Fruit fly (Drosophila melanogaster) whole organism, wandering third instar larva: Measurements from ENCODE around the gene Ac78C.

Experiments used
- Abd-B ChIP-seq: fragments of >200 bp; optimal IDR thresholded peaks from 2 replicates; lab custom pipeline; 2017; ENCODE audit warnings: missing biosample characterization, missing genetic modification characterization
- CG32264 ChIP-seq: fragments of 200-800 bp; sonication (Bioruptor generic); optimal IDR thresholded peaks from 2 replicates; lab custom pipeline; 2016; ENCODE audit warnings: missing biosample characterization, missing genetic modification characterization
- CG9705 ChIP-seq: fragments of 200-800 bp; sonication (Bioruptor generic); optimal IDR thresholded peaks from 2 replicates; lab custom pipeline; 2018; ENCODE audit warnings: missing biosample characterization, mild to moderate bottlenecking, missing genetic modification characterization
- CrebA ChIP-seq: fragments of 200-800 bp; sonication (Bioruptor generic); optimal IDR thresholded peaks from 2 replicates; lab custom pipeline; 2016; ENCODE audit warnings: missing biosample characterization, mild to moderate bottlenecking, missing genetic modification characterization, borderline replicate concordance
- Dfd ChIP-seq: fragments of >200 bp; optimal IDR thresholded peaks from 2 replicates; lab custom pipeline; 2017; ENCODE audit warnings: missing biosample characterization, missing genetic modification characterization
- Dif ChIP-seq: fragments of 200-275, 200-300 bp; sonication (Bioruptor generic); optimal IDR thresholded peaks from 2 replicates; lab custom pipeline; 2018; ENCODE audit warnings: missing biosample characterization, missing genetic modification characterization; ENCODE audit not compliant: partially characterized antibody
- GATAd ChIP-seq: sonication (Bioruptor generic); optimal IDR thresholded peaks from 2 replicates; lab custom pipeline; 2016; ENCODE audit warnings: missing biosample characterization, missing genetic modification characterization
- HLH106 ChIP-seq: fragments of 200-800 bp; optimal IDR thresholded peaks from 3 replicates; lab custom pipeline; 2019; ENCODE audit warnings: missing biosample characterization, mild to moderate bottlenecking, missing genetic modification characterization, moderate library complexity
- Hnf4 ChIP-seq: fragments of 200-800 bp; sonication (Bioruptor generic); optimal IDR thresholded peaks from 2 replicates; lab custom pipeline; 2016; ENCODE audit warnings: missing biosample characterization, mild to moderate bottlenecking, missing genetic modification characterization
- Hr78 ChIP-seq: fragments of >200 bp; optimal IDR thresholded peaks from 2 replicates; lab custom pipeline; 2017; ENCODE audit warnings: missing biosample characterization, missing genetic modification characterization
- Hr83 ChIP-seq: fragments of 200-300 bp; sonication (Bioruptor generic); optimal IDR thresholded peaks from 2 replicates; lab custom pipeline; 2016; ENCODE audit warnings: missing biosample characterization, mild to moderate bottlenecking, missing genetic modification characterization, moderate library complexity; ENCODE audit not compliant: poor library complexity, severe bottlenecking
- Jra ChIP-seq: sonication (Bioruptor generic); optimal IDR thresholded peaks from 2 replicates; lab custom pipeline; 2016; ENCODE audit warnings: missing biosample characterization, missing genetic modification characterization
- Mio ChIP-seq: sonication (Bioruptor generic); optimal IDR thresholded peaks from 2 replicates; lab custom pipeline; 2016; ENCODE audit warnings: missing biosample characterization, missing genetic modification characterization
- Myc ChIP-seq: fragments of >200 bp; optimal IDR thresholded peaks from 2 replicates; lab custom pipeline; 2017
- OdsH ChIP-seq: fragments of 200-800 bp; sonication (Bioruptor generic); optimal IDR thresholded peaks from 2 replicates; lab custom pipeline; 2016; ENCODE audit warnings: missing biosample characterization, mild to moderate bottlenecking, missing genetic modification characterization
- Rel ChIP-seq, 2 experiments: fragments of 200-800 bp; sonication (Bioruptor generic) in 1 of 2; optimal IDR thresholded peaks; 2 replicates in 1 of 2; 3 replicates in 1 of 2; lab custom pipeline; 2016 to 2019; ENCODE audit warnings: mild to moderate bottlenecking in 2 of 2, missing biosample characterization in 2 of 2, missing genetic modification characterization in 2 of 2, moderate library complexity in 1 of 2
- Sp1 ChIP-seq: fragments of 200-800 bp; sonication (Bioruptor generic); optimal IDR thresholded peaks from 3 replicates; lab custom pipeline; 2019; ENCODE audit warnings: missing biosample characterization, mild to moderate bottlenecking, missing genetic modification characterization, moderate library complexity
- Vsx2 ChIP-seq: fragments of 200-300, 225-300 bp; sonication (Bioruptor generic); optimal IDR thresholded peaks from 2 replicates; lab custom pipeline; 2018; ENCODE audit warnings: missing biosample characterization, missing genetic modification characterization; ENCODE audit not compliant: partially characterized antibody
- br ChIP-seq: fragments of 200-800 bp; sonication (Bioruptor generic); optimal IDR thresholded peaks from 2 replicates; lab custom pipeline; 2016; ENCODE audit warnings: missing biosample characterization, missing genetic modification characterization
- brk ChIP-seq: fragments of 200-800 bp; sonication (Bioruptor generic); optimal IDR thresholded peaks from 2 replicates; lab custom pipeline; 2016; ENCODE audit warnings: missing biosample characterization, mild to moderate bottlenecking, missing genetic modification characterization
- dmrt93B ChIP-seq: fragments of 200-800 bp; sonication (Bioruptor generic); optimal IDR thresholded peaks from 2 replicates; lab custom pipeline; 2018; ENCODE audit warnings: missing biosample characterization, mild to moderate bottlenecking, missing genetic modification characterization
- foxo ChIP-seq, 2 experiments: fragments of 200-800 bp; sonication (Bioruptor generic); optimal IDR thresholded peaks; 2 replicates in 1 of 2; 3 replicates in 1 of 2; lab custom pipeline; 2016 to 2017; ENCODE audit warnings: missing biosample characterization in 2 of 2, missing genetic modification characterization in 2 of 2
- h ChIP-seq: fragments of 200-800 bp; sonication (Bioruptor generic); optimal IDR thresholded peaks from 3 replicates; lab custom pipeline; 2016; ENCODE audit warnings: missing biosample characterization, mild to moderate bottlenecking, missing genetic modification characterization
- lola ChIP-seq: fragments of >200 bp; optimal IDR thresholded peaks from 2 replicates; lab custom pipeline; 2017; ENCODE audit warnings: missing biosample characterization, missing genetic modification characterization
- pan ChIP-seq: fragments of >200 bp; optimal IDR thresholded peaks from 2 replicates; lab custom pipeline; 2017
- psq ChIP-seq: fragments of 200-800 bp; sonication (Bioruptor generic); optimal IDR thresholded peaks from 3 replicates; lab custom pipeline; 2017; ENCODE audit warnings: missing biosample characterization, mild to moderate bottlenecking, missing genetic modification characterization, moderate library complexity
- rgr ChIP-seq: fragments of 200-800 bp; sonication (Bioruptor generic); optimal IDR thresholded peaks from 3 replicates; lab custom pipeline; 2016; ENCODE audit warnings: missing biosample characterization, mild to moderate bottlenecking, missing genetic modification characterization
- sage ChIP-seq: fragments of 200-800 bp; sonication (Bioruptor generic); optimal IDR thresholded peaks from 2 replicates; lab custom pipeline; 2016; ENCODE audit warnings: missing biosample characterization, mild to moderate bottlenecking, missing genetic modification characterization
- tai ChIP-seq: sonication (Bioruptor generic); optimal IDR thresholded peaks from 2 replicates; lab custom pipeline; 2016; ENCODE audit warnings: missing biosample characterization, missing genetic modification characterization
- usp ChIP-seq: fragments of >200 bp; optimal IDR thresholded peaks from 2 replicates; lab custom pipeline; 2017; ENCODE audit warnings: missing biosample characterization, missing genetic modification characterization
- woc ChIP-seq: sonication (Bioruptor generic); optimal IDR thresholded peaks from 2 replicates; lab custom pipeline; 2016; ENCODE audit warnings: missing biosample characterization, mild to moderate bottlenecking, missing genetic modification characterization

The Ac78C gene

DNA sequence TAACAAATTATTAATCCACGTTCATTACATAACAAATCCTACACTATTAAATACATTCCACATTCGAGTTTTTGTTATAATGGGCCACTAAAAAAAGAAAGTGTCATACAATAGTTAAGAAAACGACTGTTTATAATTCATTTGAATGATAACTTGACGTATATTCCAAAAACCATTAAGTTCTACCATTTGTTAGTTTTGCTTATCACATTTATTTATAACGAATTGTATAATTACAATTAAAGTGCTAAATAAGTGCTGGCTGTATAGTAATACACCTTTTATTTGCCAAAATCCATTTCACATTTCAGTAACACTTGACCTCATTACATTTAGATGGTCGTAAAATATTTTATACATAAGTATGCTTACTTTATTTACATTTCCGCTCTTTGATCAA, 35.5 kb downstream of the Ac78C start, which contains the start of gene CG10565:
TSS of gene CG10565 (minus strand) at position 101 of the 400 bp plus-strand sequence.
- no peak for TF ChIP-seq CG9705 (GFP tag; lab: Kevin White, UChicago)
- TF ChIP-seq Vsx2 (GFP tag; lab: Kevin White, UChicago), result no peak
- no peak for TF ChIP-seq h (GFP tag; lab: Kevin White, UChicago)
- no peak for TF ChIP-seq GATAd (GFP tag; lab: Kevin White, UChicago)
- TF ChIP-seq HLH106 (tag; lab: Kevin White, UChicago), result no peak
- TF ChIP-seq Myc (lab: Kevin White, UChicago), result no peak
- TF ChIP-seq OdsH, result no peak
- TF ChIP-seq CrebA, result no peak
- TF ChIP-seq Sp1 (GFP tag; lab: Kevin White, UChicago), result no peak
- TF ChIP-seq, all 38 proteins: peak for 0

DNA sequence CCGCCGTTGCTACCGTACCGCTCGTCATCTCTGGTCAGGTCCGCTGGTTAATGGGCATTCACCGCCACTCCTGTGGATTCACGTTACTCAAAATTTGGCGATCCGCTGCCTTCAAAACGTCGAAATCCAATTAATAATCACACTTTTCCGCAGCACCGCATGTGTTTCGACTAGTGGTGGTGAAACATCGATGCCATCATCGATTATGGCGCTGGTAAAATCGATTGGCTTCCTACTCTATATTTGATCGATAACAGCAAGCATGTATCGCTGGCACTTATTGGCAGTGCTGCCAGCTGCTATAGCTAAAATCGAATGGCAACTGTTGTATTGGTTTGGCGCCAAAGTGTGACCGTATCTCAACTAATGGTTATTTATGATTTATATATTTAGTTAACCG, 35.9 kb downstream of the Ac78C start:
- TF ChIP-seq Hnf4, result no peak
- peak; percentile 51 for TF ChIP-seq Myc (lab: Kevin White, UChicago)
- peak; percentile 55 for TF ChIP-seq Hr83 (GFP tag; lab: Kevin White, UChicago)
- TF ChIP-seq Hr78, result no peak
- TF ChIP-seq Vsx2 (GFP tag; lab: Kevin White, UChicago), result no peak
- no peak for TF ChIP-seq brk (GFP tag; lab: Kevin White, UChicago)
- TF ChIP-seq foxo (GFP tag; optimal IDR thresholded peaks at IDR 0.05; lab: Kevin White, UChicago), result no peak
- TF ChIP-seq usp (GFP tag; lab: Kevin White, UChicago), result no peak
- TF ChIP-seq Dif (GFP tag; lab: Kevin White, UChicago), result peak; percentile 12
- peak; percentile 8 for TF ChIP-seq CrebA
- TF ChIP-seq Abd-B (GFP tag; lab: Kevin White, UChicago), result no peak

DNA sequence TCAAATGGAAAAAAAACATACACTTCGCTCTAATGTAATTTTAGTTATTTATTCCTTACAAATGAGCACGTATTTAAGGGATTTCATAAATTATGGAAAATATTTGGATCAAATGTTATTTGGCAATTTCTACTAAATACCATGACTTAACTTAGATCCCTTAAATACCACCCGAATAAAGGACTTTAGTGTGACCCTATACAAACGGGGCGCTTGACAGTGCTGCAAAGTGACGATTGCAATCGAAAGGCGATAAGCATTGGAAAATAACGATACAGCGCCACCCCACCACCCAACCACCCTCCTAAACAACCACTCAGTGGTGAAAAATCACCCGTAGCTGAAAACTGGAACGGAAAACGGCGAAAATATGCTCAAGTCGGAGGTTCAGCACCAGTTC, 40.3 kb downstream of the Ac78C start, which contains the start of gene ICA69:
TSS of gene ICA69 (plus strand) at position 20 of the 400 bp plus-strand sequence.
- TF ChIP-seq usp (GFP tag; lab: Kevin White, UChicago) (no peak), Mio (GFP tag; lab: Kevin White, UChicago) (no peak), woc (GFP tag; lab: Kevin White, UChicago) (no peak), dmrt93B (GFP tag; lab: Kevin White, UChicago) (no peak), lola (GFP tag; lab: Kevin White, UChicago) (no peak), Hr78 (no peak), psq (GFP tag; lab: Kevin White, UChicago) (no peak), Hnf4 (no peak), CrebA (no peak), Jra (GFP tag; lab: Kevin White, UChicago) (no peak), Dfd (no peak), Sp1 (GFP tag; lab: Kevin White, UChicago) (no peak), Rel (GFP tag; optimal IDR thresholded peaks at IDR 0.05; lab: Kevin White, UChicago) (no peak), Rel (tag; optimal IDR thresholded peaks at IDR 0.05; lab: Kevin White, UChicago) (no peak), HLH106 (tag; lab: Kevin White, UChicago) (no peak), tai (no peak), CG32264 (GFP tag; lab: Kevin White, UChicago) (no peak), br (GFP tag; lab: Kevin White, UChicago) (no peak), CG9705 (GFP tag; lab: Kevin White, UChicago) (no peak), pan (no peak), rgr (GFP tag; lab: Kevin White, UChicago) (no peak)

DNA sequence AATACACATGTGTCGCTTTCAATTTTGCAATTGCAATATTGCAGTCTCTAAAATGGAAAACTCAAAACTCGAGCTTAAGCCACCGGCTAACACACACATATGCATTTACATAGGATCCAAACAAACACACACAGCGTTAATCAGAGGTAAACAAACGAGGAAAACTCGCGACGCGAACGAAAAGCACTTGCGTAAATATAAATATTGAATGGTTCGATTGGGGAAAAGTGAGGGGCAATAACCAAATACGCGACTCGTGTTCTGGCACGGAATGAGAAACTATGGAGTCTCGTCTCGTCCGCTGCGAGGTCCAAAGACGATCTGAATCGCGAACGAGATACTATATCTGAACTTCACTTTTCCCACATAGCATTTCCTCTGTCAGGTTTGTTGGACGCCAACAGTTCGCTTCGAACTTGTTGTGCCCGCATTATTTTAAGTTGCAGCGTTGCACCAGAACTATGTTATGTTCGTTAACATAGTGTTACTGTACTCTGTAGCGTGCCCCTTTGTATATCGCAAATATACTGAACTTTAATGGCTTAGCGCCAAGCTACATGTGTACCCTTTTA, 40.8 kb downstream of the Ac78C start, which contains the start of gene ko:
TSS of gene ko (minus strand) at position 321 of the 572 bp plus-strand sequence.
- TF ChIP-seq OdsH (no peak), CrebA (peak; percentile 14), Hnf4 (no peak), sage (no peak), Myc (lab: Kevin White, UChicago) (no peak), h (GFP tag; lab: Kevin White, UChicago) (no peak), Dfd (no peak)

DNA sequence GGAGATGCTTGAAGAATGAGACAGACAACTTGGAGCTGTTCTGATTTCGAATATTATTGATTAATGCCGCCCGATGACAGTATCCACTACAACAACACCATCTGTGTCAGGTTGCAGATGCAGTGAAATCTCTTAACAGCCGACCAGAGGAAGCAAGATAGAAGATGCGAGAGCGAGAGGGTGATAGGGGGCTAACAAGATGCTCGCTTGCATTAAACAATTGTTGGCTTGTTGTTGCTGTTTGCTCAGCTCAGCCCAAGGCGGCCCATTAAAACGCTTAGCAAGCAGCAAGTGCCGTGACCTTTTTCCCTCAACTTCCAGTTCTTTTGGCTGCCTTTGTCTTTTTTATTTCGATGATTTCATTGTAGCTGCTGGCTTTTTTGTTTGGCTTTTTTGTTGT, 42.0 kb downstream of the Ac78C start:
- TF ChIP-seq Hr78, result no peak
- TF ChIP-seq Sp1 (GFP tag; lab: Kevin White, UChicago), result no peak
- no peak for TF ChIP-seq rgr (GFP tag; lab: Kevin White, UChicago)
- no peak for TF ChIP-seq br (GFP tag; lab: Kevin White, UChicago)
- TF ChIP-seq foxo (GFP tag; optimal IDR thresholded peaks at IDR 0.05; lab: Kevin White, UChicago), result no peak
- TF ChIP-seq Dif (GFP tag; lab: Kevin White, UChicago), result no peak
- TF ChIP-seq sage, result no peak
- TF ChIP-seq, all 38 proteins: peak for 0
